Worm (Caenorhabditis elegans) whole organism, L4/young adult: ENCODE results near the gene ceh-40.

Experiments
- W03F9.2 ChIP-seq: fragments of 150-350 bp; optimal IDR thresholded peaks from 2 replicates; lab custom pipeline; 2014; ENCODE audit warnings: missing biosample characterization, missing genetic modification characterization
- dao-5 ChIP-seq: sonication (generic microtip); optimal IDR thresholded peaks from 2 replicates; lab custom pipeline; 2016; ENCODE audit warnings: missing genotype, missing genetic modification characterization, moderate library complexity, missing compliant biosample characterization
- him-1 ChIP-seq: sonication (generic microtip); optimal IDR thresholded peaks from 2 replicates; lab custom pipeline; 2016; ENCODE audit warnings: missing genotype, missing genetic modification reagents, missing genetic modification characterization, missing compliant biosample characterization

DNA sequence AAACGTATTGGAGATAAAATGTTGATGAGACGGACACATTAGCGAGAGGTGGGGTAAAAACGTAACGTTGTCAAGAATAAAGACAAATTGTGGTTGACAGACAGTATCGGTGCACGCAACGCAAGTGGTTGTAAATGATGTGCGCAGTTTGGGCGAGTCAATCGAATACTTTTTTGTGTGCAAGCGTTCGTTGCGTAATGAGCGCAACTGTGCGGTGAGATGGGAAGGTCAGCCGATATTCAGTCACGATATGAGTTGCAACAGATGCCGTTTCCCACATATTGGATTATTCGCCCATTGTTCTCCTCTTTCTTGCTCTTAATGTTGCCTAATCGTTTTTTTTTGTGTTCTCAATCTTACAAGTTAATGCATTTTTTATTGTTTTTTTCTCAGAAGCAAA is at the start of gene ceh-40:
- TF ChIP-seq dao-5 (tag; lab: Kevin White, UChicago) (no peak), him-1 (tag; lab: Kevin White, UChicago) (no peak), W03F9.2 (tag; lab: Kevin White, UChicago) (no peak)
